Fruit fly (Drosophila melanogaster): ENCODE measurements around the gene Gel.

dm6 chr3R:4251241-4251640, 16.2 kb downstream of the Gel start, which contains the start of gene TwdlG:
- TF ChIP-seq Pif1B (GFP tag; optimal IDR thresholded peaks at IDR 0.05), result no peak
- TF ChIP-seq CG32121 (GFP tag; IDR thresholded peaks at IDR 0.05), result no peak
- no peak for TF ChIP-seq CG17806 (tag; optimal IDR thresholded peaks at IDR 0.05)
- no peak for TF ChIP-seq CG8159 (tag; optimal IDR thresholded peaks at IDR 0.05)
- no peak for TF ChIP-seq fd96Ca (GFP tag; IDR thresholded peaks at IDR 0.05)
- TF ChIP-seq CG8301 (tag; optimal IDR thresholded peaks at IDR 0.05), result no peak
- no peak for TF ChIP-seq D1 (tag; optimal IDR thresholded peaks at IDR 0.05)
- TF ChIP-seq EcR (GFP tag; optimal IDR thresholded peaks at IDR 0.05), result no peak
- TF ChIP-seq CG14655 (GFP tag; optimal IDR thresholded peaks at IDR 0.05), result no peak
- TF ChIP-seq Snoo (tag; optimal IDR thresholded peaks at IDR 0.05), result no peak

Data from whole organism, pupa.